Fruit fly (Drosophila melanogaster) whole organism, embryonic: Measurements from ENCODE around the gene CG1986.

ENCODE experiments used
- Adf1 ChIP-seq: fragments of 200-800 bp; sonication (Bioruptor generic); IDR thresholded peaks from 2 replicates; pipeline ENCODE4 v1.3.6; 2022; ENCODE audit warnings: missing biosample characterization, missing genetic modification characterization
- B-H2 ChIP-seq: fragments of 200-800 bp; sonication (Bioruptor generic); optimal IDR thresholded peaks from 2 replicates; lab custom pipeline; 2018; ENCODE audit warnings: missing biosample characterization, mild to moderate bottlenecking, missing genetic modification characterization
- Bteb2 ChIP-seq: fragments of 200-800 bp; sonication (Bioruptor generic); optimal IDR thresholded peaks from 2 replicates; lab custom pipeline; 2016; ENCODE audit warnings: missing biosample characterization, missing genetic modification characterization
- C15 ChIP-seq: fragments of 200-800 bp; sonication (Bioruptor generic); IDR thresholded peaks from 3 replicates; pipeline ENCODE4 v1.3.6; 2022; ENCODE audit warnings: missing biosample characterization, missing genetic modification characterization
- CG10267 ChIP-seq: fragments of 200-800 bp; sonication (Bioruptor generic); optimal IDR thresholded peaks from 2 replicates; lab custom pipeline; 2018; ENCODE audit warnings: missing biosample characterization, mild to moderate bottlenecking, missing genetic modification characterization, moderate library complexity
- CG11398 ChIP-seq: fragments of 200-800 bp; sonication (Bioruptor generic); optimal IDR thresholded peaks from 2 replicates; lab custom pipeline; 2016; ENCODE audit warnings: missing biosample characterization, missing genetic modification characterization
- CG11723 ChIP-seq: fragments of 200-800 bp; sonication (Bioruptor generic); optimal IDR thresholded peaks from 2 replicates; lab custom pipeline; 2017; ENCODE audit warnings: missing biosample characterization, mild to moderate bottlenecking, missing genetic modification characterization
- CG1233 ChIP-seq: fragments of 200-800 bp; sonication (Bioruptor generic); optimal IDR thresholded peaks from 4 replicates; lab custom pipeline; 2018; ENCODE audit warnings: missing biosample characterization, mild to moderate bottlenecking, missing genetic modification characterization
- CG13775 ChIP-seq: fragments of 200-800 bp; sonication (Bioruptor generic); optimal IDR thresholded peaks from 3 replicates; lab custom pipeline; 2017; ENCODE audit warnings: missing biosample characterization, mild to moderate bottlenecking, missing genetic modification characterization
- CG14710 ChIP-seq: fragments of 200-800 bp; sonication (Bioruptor generic); optimal IDR thresholded peaks from 3 replicates; lab custom pipeline; 2019; ENCODE audit warnings: missing biosample characterization, mild to moderate bottlenecking, missing genetic modification characterization, moderate library complexity
- CG15479 ChIP-seq: fragments of 200-800 bp; sonication (Bioruptor generic); optimal IDR thresholded peaks from 3 replicates; lab custom pipeline; 2019; ENCODE audit warnings: missing biosample characterization, mild to moderate bottlenecking, missing genetic modification characterization, moderate library complexity
- CG17802 ChIP-seq: fragments of 200-800 bp; sonication (Bioruptor generic); optimal IDR thresholded peaks from 2 replicates; lab custom pipeline; 2018; ENCODE audit warnings: missing biosample characterization, mild to moderate bottlenecking, missing genetic modification characterization, moderate library complexity
- CG18476 ChIP-seq: fragments of 200-800 bp; sonication (Bioruptor generic); optimal IDR thresholded peaks from 2 replicates; lab custom pipeline; 2016; ENCODE audit warnings: missing biosample characterization, mild to moderate bottlenecking, missing genetic modification characterization
- CG2199 ChIP-seq: fragments of 200-800 bp; sonication (Bioruptor generic); IDR thresholded peaks from 3 replicates; pipeline ENCODE4 v1.3.6; 2022; ENCODE audit warnings: missing biosample characterization, missing genetic modification characterization
- CG2712 ChIP-seq: fragments of 200-800 bp; optimal IDR thresholded peaks from 3 replicates; lab custom pipeline; 2019; ENCODE audit warnings: missing biosample characterization, mild to moderate bottlenecking, missing genetic modification characterization, moderate library complexity
- CG3726 ChIP-seq: fragments of 200-800 bp; sonication (Bioruptor generic); IDR thresholded peaks from 3 replicates; pipeline ENCODE4, ENCODE4 v1.3.6; 2022; ENCODE audit warnings: missing biosample characterization, missing genetic modification characterization
- CG4328 ChIP-seq: fragments of 200-800 bp; sonication (Bioruptor generic); optimal IDR thresholded peaks from 3 replicates; lab custom pipeline; 2017; ENCODE audit warnings: missing biosample characterization, missing genetic modification reagents, missing genetic modification characterization
- CG4854 ChIP-seq: fragments of 200-800 bp; sonication (Bioruptor generic); optimal IDR thresholded peaks from 2 replicates; lab custom pipeline; 2016; ENCODE audit warnings: missing biosample characterization, missing genetic modification characterization, inconsistent platforms
- CG5953 ChIP-seq: fragments of 200-800 bp; sonication (Bioruptor generic); IDR thresholded peaks from 2 replicates; pipeline ENCODE4 v1.3.6; 2022; ENCODE audit warnings: missing biosample characterization, missing genetic modification characterization
- CG6689 ChIP-seq: fragments of 200-800 bp; sonication (Bioruptor generic); IDR thresholded peaks from 2 replicates; pipeline ENCODE4 v1.3.6; 2022; ENCODE audit warnings: missing biosample characterization, missing genetic modification characterization
- CG9797 ChIP-seq: fragments of 200-800 bp; sonication (Bioruptor generic); optimal IDR thresholded peaks from 3 replicates; lab custom pipeline; 2018; ENCODE audit warnings: missing biosample characterization, mild to moderate bottlenecking, missing genetic modification characterization
- CG9876 ChIP-seq: fragments of 200-800 bp; sonication (Bioruptor generic); optimal IDR thresholded peaks from 2 replicates; lab custom pipeline; 2016; ENCODE audit warnings: missing biosample characterization, missing genetic modification characterization
- Chrac-16 ChIP-seq: fragments of 200-800 bp; sonication (Bioruptor generic); optimal IDR thresholded peaks from 3 replicates; lab custom pipeline; 2016; ENCODE audit warnings: missing biosample characterization, missing genetic modification characterization
- D19A ChIP-seq: fragments of 200-800 bp; optimal IDR thresholded peaks from 3 replicates; lab custom pipeline; 2019; ENCODE audit warnings: missing biosample characterization, mild to moderate bottlenecking, missing genetic modification characterization, moderate library complexity
- Dad ChIP-seq: fragments of 200-800 bp; sonication (Bioruptor generic); optimal IDR thresholded peaks from 3 replicates; lab custom pipeline; 2016; ENCODE audit warnings: missing biosample characterization, missing genetic modification characterization
- Deaf1 ChIP-seq: fragments of 200-800 bp; optimal IDR thresholded peaks from 3 replicates; lab custom pipeline; 2019; ENCODE audit warnings: missing biosample characterization, mild to moderate bottlenecking, missing genetic modification characterization, moderate library complexity
- Dll ChIP-seq: fragments of 200-800 bp; sonication (Bioruptor generic); IDR thresholded peaks from 4 replicates; pipeline ENCODE4 v1.3.6; 2022; ENCODE audit warnings: missing biosample characterization, missing genetic modification characterization; ENCODE audit not compliant: partially characterized antibody
- E2f1 ChIP-seq: fragments of 200-800 bp; sonication (Bioruptor generic); IDR thresholded peaks from 2 replicates; pipeline ENCODE4 v1.3.6; 2022; ENCODE audit warnings: missing biosample characterization, missing genetic modification characterization
- Eip74EF ChIP-seq, 2 experiments: fragments of 200-800 bp in 1 of 2; fragments of >200 bp in 1 of 2; sonication (Bioruptor generic) in 1 of 2; optimal IDR thresholded peaks; 2 replicates each; lab custom pipeline; 2017 to 2019; ENCODE audit warnings: missing biosample characterization in 2 of 2, missing genetic modification characterization in 2 of 2, mild to moderate bottlenecking in 1 of 2, moderate library complexity in 1 of 2
- Ets97D ChIP-seq: fragments of 200-800 bp; sonication (Bioruptor generic); optimal IDR thresholded peaks from 3 replicates; lab custom pipeline; 2016; ENCODE audit warnings: missing biosample characterization, missing genetic modification characterization
- Hr39 ChIP-seq: fragments of >200 bp; optimal IDR thresholded peaks from 2 replicates; lab custom pipeline; 2017
- Lhr ChIP-seq: fragments of 200-800 bp; sonication (Bioruptor generic); optimal IDR thresholded peaks from 3 replicates; lab custom pipeline; 2017; ENCODE audit warnings: mild to moderate bottlenecking, missing biosample characterization, missing genetic modification reagents, missing genetic modification characterization
- Opbp ChIP-seq: fragments of 200-800 bp; sonication (Bioruptor generic); IDR thresholded peaks from 3 replicates; pipeline ENCODE4 v1.3.6; 2022; ENCODE audit warnings: missing biosample characterization, missing genetic modification characterization; ENCODE audit not compliant: partially characterized antibody
- Poxn ChIP-seq: fragments of 200-800 bp; sonication (Bioruptor generic); IDR thresholded peaks from 2 replicates; pipeline ENCODE4 v1.3.6; 2022; ENCODE audit warnings: missing biosample characterization, missing genetic modification characterization
- abd-A ChIP-seq: fragments of 200-800 bp; sonication (Bioruptor generic); optimal IDR thresholded peaks from 3 replicates; lab custom pipeline; 2019; ENCODE audit warnings: missing biosample characterization, mild to moderate bottlenecking, missing genetic modification characterization, moderate library complexity
- aop ChIP-seq: fragments of 200-800 bp; sonication (Bioruptor generic); IDR thresholded peaks from 2 replicates; pipeline ENCODE4 v1.3.6; 2022; ENCODE audit warnings: missing biosample characterization, missing genetic modification characterization
- ase ChIP-seq: fragments of 200-800 bp; sonication (Bioruptor generic); IDR thresholded peaks from 3 replicates; pipeline ENCODE4 v1.3.6; 2022; ENCODE audit warnings: missing biosample characterization, missing genetic modification characterization
- br ChIP-seq: fragments of >200 bp; optimal IDR thresholded peaks from 2 replicates; lab custom pipeline; 2017
- crp ChIP-seq, 2 experiments: fragments of 200-800 bp; sonication (Bioruptor generic); optimal IDR thresholded peaks; 2 replicates in 1 of 2; 3 replicates in 1 of 2; lab custom pipeline; 2017; ENCODE audit warnings: missing biosample characterization in 2 of 2, missing genetic modification characterization in 2 of 2, mild to moderate bottlenecking in 1 of 2, moderate library complexity in 1 of 2
- dmrt99B ChIP-seq: fragments of 200-800 bp; sonication (Bioruptor generic); optimal IDR thresholded peaks from 2 replicates; lab custom pipeline; 2018; ENCODE audit warnings: missing biosample characterization, mild to moderate bottlenecking, missing genetic modification characterization, moderate library complexity
- dysf ChIP-seq: fragments of 200-800 bp; sonication (Bioruptor generic); IDR thresholded peaks from 3 replicates; pipeline ENCODE4 v1.3.6; 2022; ENCODE audit warnings: missing biosample characterization, missing genetic modification characterization
- her ChIP-seq: fragments of 200-800 bp; sonication (Bioruptor generic); optimal IDR thresholded peaks from 2 replicates; lab custom pipeline; 2016; ENCODE audit warnings: missing biosample characterization, missing genetic modification characterization
- hth ChIP-seq: fragments of >200 bp; optimal IDR thresholded peaks from 2 replicates; lab custom pipeline; 2017; ENCODE audit warnings: inconsistent platforms
- mam ChIP-seq: fragments of 200-800 bp; sonication (Bioruptor generic); optimal IDR thresholded peaks from 3 replicates; lab custom pipeline; 2016; ENCODE audit warnings: missing biosample characterization, missing genetic modification characterization
- oc ChIP-seq: fragments of 200-800 bp; sonication (Bioruptor generic); optimal IDR thresholded peaks from 2 replicates; lab custom pipeline; 2018; ENCODE audit warnings: missing biosample characterization, mild to moderate bottlenecking, missing genetic modification characterization, moderate library complexity
- otp ChIP-seq: fragments of 200-800 bp; sonication (Bioruptor generic); IDR thresholded peaks from 3 replicates; pipeline ENCODE4, ENCODE4 v1.3.6; 2022; ENCODE audit warnings: missing biosample characterization, missing genetic modification characterization
- pb ChIP-seq: fragments of 200-800 bp; sonication (Bioruptor generic); optimal IDR thresholded peaks from 3 replicates; lab custom pipeline; 2016; ENCODE audit warnings: missing biosample characterization, missing genetic modification characterization
- sug ChIP-seq: fragments of 200-800 bp; optimal IDR thresholded peaks from 2 replicates; lab custom pipeline; 2019; ENCODE audit warnings: missing biosample characterization, mild to moderate bottlenecking, missing genetic modification characterization, moderate library complexity
- zf30C ChIP-seq: fragments of 200-800 bp; sonication (Bioruptor generic); optimal IDR thresholded peaks from 3 replicates; lab custom pipeline; 2018; ENCODE audit warnings: missing biosample characterization, mild to moderate bottlenecking, missing genetic modification characterization

Gene CG1986

DNA sequence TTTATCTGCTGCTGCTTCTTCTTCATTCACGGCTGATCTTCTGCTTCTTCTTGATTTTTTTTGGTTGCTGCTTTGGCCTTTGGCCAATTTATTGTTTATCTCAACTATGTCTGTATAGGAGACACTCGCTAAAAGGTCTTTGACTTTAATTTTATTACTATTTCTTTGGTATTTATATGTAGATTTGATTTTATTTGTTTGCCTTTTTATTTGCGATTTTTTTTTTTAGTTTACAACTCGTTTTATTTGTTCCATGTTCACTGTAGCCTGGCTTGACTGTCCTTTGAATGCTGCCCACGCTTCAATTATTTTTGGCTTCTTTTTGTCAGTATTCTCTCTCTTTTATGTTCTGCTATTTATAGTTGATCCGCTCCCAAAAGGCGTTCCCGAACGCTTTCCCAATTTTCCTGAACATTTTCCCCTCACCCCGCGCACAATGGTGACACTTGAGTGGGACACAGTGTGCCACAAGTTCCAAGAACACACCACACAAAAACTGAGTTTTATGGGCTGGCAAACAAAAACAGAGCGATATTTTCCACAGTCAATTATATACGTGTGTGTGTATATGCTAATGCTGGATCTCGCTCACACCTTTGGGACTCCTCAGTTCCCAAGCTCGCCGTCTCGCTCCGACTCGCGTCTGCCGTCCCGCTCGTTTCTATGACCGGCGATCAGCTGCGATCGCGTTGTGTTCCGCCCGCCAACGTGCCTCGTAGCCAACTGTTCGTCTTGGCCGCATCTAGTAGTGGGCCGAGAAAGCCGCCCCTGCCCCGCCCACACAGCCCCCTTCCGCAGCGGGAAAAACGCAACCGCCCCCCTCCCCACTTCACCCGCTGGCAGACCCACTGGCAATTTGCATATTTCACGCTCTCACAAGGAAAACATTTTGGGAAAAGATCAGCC lies 34.7 kb downstream of the CG1986 start, which contains the start of gene CG15247 (continued):
- no peak for TF ChIP-seq br
- peak; percentile 50 for TF ChIP-seq Chrac-16
- peak; percentile 40 for TF ChIP-seq sug (tag; lab: Kevin White, UChicago)
- TF ChIP-seq B-H2 (GFP tag; lab: Kevin White, UChicago) = peak; percentile 68
- peak; percentile 50 for TF ChIP-seq CG4854 (GFP tag; lab: Kevin White, UChicago)
- TF ChIP-seq CG11398 = no peak
- TF ChIP-seq CG10267 (tag; lab: Kevin White, UChicago) = peak; percentile 50
- no peak for TF ChIP-seq zf30C (GFP tag; lab: Kevin White, UChicago)
- TF ChIP-seq CG4328 (GFP tag; lab: Kevin White, UChicago) = peak; percentile 54
- no peak for TF ChIP-seq pb (GFP tag; lab: Kevin White, UChicago)
- peak; percentile 81 for TF ChIP-seq dmrt99B (tag; lab: Kevin White, UChicago)
- TF ChIP-seq Dll (GFP tag; lab: Robert Waterston, UW) = no peak
- peak; percentile 54; the same call in 1 of the 3 replicates for TF ChIP-seq C15
- TF ChIP-seq CG15479 (GFP tag; lab: Kevin White, UChicago) = no peak
- TF ChIP-seq Lhr (GFP tag; lab: Kevin White, UChicago) = peak; percentile 8
- TF ChIP-seq Opbp (GFP tag; lab: Robert Waterston, UW) = no peak
- peak; percentile 6 for TF ChIP-seq oc (tag; lab: Kevin White, UChicago)
- no peak for TF ChIP-seq abd-A (tag; lab: Kevin White, UChicago)
- no peak for TF ChIP-seq CG17802
- no peak for TF ChIP-seq Poxn (GFP tag; lab: Robert Waterston, UW)
- peak; percentile 73 for TF ChIP-seq CG5953
- TF ChIP-seq aop = peak; percentile 68; the same call in 1 of the 2 replicates
- peak; percentile 55 for TF ChIP-seq CG18476
- TF ChIP-seq CG13775 = peak; percentile 60
- TF ChIP-seq Dad (GFP tag; lab: Kevin White, UChicago) = peak; percentile 51
- TF ChIP-seq CG1233 (GFP tag; lab: Kevin White, UChicago) = peak; percentile 50
- TF ChIP-seq Ets97D (GFP tag; lab: Kevin White, UChicago) = peak; percentile 31
- TF ChIP-seq hth (lab: Kevin White, UChicago) = no peak
- no peak for TF ChIP-seq CG2199 (GFP tag; lab: Robert Waterston, UW)
- TF ChIP-seq Adf1 (GFP tag; lab: Robert Waterston, UW) = no peak
- no peak for TF ChIP-seq CG3726 (GFP tag; lab: Robert Waterston, UW)
- peak; percentile 77 for TF ChIP-seq otp
- TF ChIP-seq Deaf1 (tag; lab: Kevin White, UChicago) = peak; percentile 24
- no peak for TF ChIP-seq CG9876 (GFP tag; lab: Kevin White, UChicago)
- peak in 1 of 2 experiments; percentile 16 for TF ChIP-seq Eip74EF (GFP tag; optimal IDR thresholded peaks at IDR 0.05; lab: Kevin White, UChicago)
- TF ChIP-seq Bteb2 (GFP tag; lab: Kevin White, UChicago) = peak; percentile 56
- peak; percentile 83 for TF ChIP-seq E2f1 (GFP tag; lab: Robert Waterston, UW)
- no peak for TF ChIP-seq her (GFP tag; lab: Kevin White, UChicago)
- TF ChIP-seq mam (GFP tag; lab: Kevin White, UChicago) = peak; percentile 80
- peak; percentile 73 for TF ChIP-seq CG2712 (tag; lab: Kevin White, UChicago)
- peak; percentile 90 for TF ChIP-seq dysf (GFP tag; lab: Robert Waterston, UW)
- TF ChIP-seq ase = peak; percentile 60; the same call in 2 of the 3 replicates
- peak in 1 of 2 experiments; percentile 6 for TF ChIP-seq crp (GFP tag; optimal IDR thresholded peaks at IDR 0.05; lab: Kevin White, UChicago)
- TF ChIP-seq Hr39 (lab: Kevin White, UChicago) = no peak
- TF ChIP-seq CG11723 = peak; percentile 25
- TF ChIP-seq CG6689 (GFP tag; lab: Robert Waterston, UW) = peak; percentile 76
- peak; percentile 64 for TF ChIP-seq CG14710 (tag; lab: Kevin White, UChicago)
- TF ChIP-seq D19A (tag; lab: Kevin White, UChicago) = peak; percentile 45
- TF ChIP-seq CG9797 (GFP tag; lab: Kevin White, UChicago) = no peak
